Worm (Caenorhabditis elegans) whole organism, L1 larva: ENCODE measurements around the gene tbcb-1.
A peak's percentile ranks its signal among the peaks of the same experiment; 100 is the strongest.

Experiments used
- C04F5.9 ChIP-seq: sonication (generic microtip); optimal IDR thresholded peaks from 2 replicates; lab custom pipeline; 2016; ENCODE audit warnings: missing genetic modification characterization, missing compliant biosample characterization
- C16A3.4 ChIP-seq: fragments of 150-350 bp; optimal IDR thresholded peaks from 2 replicates; lab custom pipeline; 2014; ENCODE audit warnings: missing biosample characterization, missing genetic modification characterization
- C34B4.2 ChIP-seq: sonication (generic microtip); optimal IDR thresholded peaks from 2 replicates; lab custom pipeline; 2017; ENCODE audit warnings: mild to moderate bottlenecking, missing genetic modification characterization, missing compliant biosample characterization
- aha-1 ChIP-seq: fragments of 150-350 bp; optimal IDR thresholded peaks from 2 replicates; lab custom pipeline; 2014; ENCODE audit warnings: missing biosample characterization, missing genetic modification characterization
- alr-1 ChIP-seq: fragments of 200-800 bp; sonication (Bioruptor generic); optimal IDR thresholded peaks from 2 replicates; lab custom pipeline; 2018; ENCODE audit warnings: borderline replicate concordance, mild to moderate bottlenecking, missing genetic modification characterization, missing compliant biosample characterization
- blmp-1 ChIP-seq: fragments of 150-350 bp; optimal IDR thresholded peaks from 2 replicates; lab custom pipeline; 2014; ENCODE audit warnings: missing biosample characterization, missing genetic modification characterization
- ceh-88 ChIP-seq: fragments of 200-800 bp; sonication (Bioruptor generic); IDR thresholded peaks from 2 replicates; pipeline ENCODE4 v1.3.6; 2022; ENCODE audit warnings: missing genetic modification characterization, missing compliant biosample characterization
- dpl-1 ChIP-seq, 3 experiments: fragments of 150-350 bp in 2 of 3; sonication (generic microtip) in 1 of 3; optimal IDR thresholded peaks; 2 replicates each; lab custom pipeline; 2014 to 2017; ENCODE audit warnings: missing biosample characterization in 3 of 3, missing genetic modification characterization in 3 of 3, missing genetic modification reagents in 3 of 3
- efl-1 ChIP-seq, 4 experiments: fragments of 150-350 bp; optimal IDR thresholded peaks in 3 of 4; peaks in 1 of 4; 1 replicate in 1 of 4; 2 replicates in 3 of 4; lab custom pipeline; 2014; ENCODE audit warnings: missing biosample characterization in 2 of 4, missing genetic modification characterization in 2 of 4, missing genetic modification reagents in 2 of 4
- egl-13 ChIP-seq: sonication (generic microtip); optimal IDR thresholded peaks from 2 replicates; lab custom pipeline; 2016; ENCODE audit warnings: missing genotype, missing genetic modification reagents, missing genetic modification characterization, missing compliant biosample characterization
- egl-27 ChIP-seq, 2 experiments: fragments of 150-350 bp in 1 of 2; sonication (generic microtip); optimal IDR thresholded peaks; 3 replicates each; lab custom pipeline; 2017 to 2018; ENCODE audit warnings: missing biosample characterization in 2 of 2, missing genetic modification characterization in 2 of 2, missing genetic modification reagents in 2 of 2
- elt-2 ChIP-seq: sonication (generic microtip); optimal IDR thresholded peaks from 2 replicates; lab custom pipeline; 2016; ENCODE audit warnings: missing genetic modification characterization, mild to moderate bottlenecking, inconsistent platforms, missing compliant biosample characterization, missing genetic modification reagents
- ets-5 ChIP-seq: fragments of 200-800 bp; sonication (Bioruptor generic); IDR thresholded peaks from 2 replicates; pipeline ENCODE4 v1.3.6; 2022; ENCODE audit warnings: missing genetic modification characterization, missing compliant biosample characterization
- fkh-10 ChIP-seq: sonication (generic microtip); optimal IDR thresholded peaks from 2 replicates; lab custom pipeline; 2017; ENCODE audit warnings: missing biosample characterization, missing genetic modification reagents, missing genetic modification characterization
- fkh-4 ChIP-seq: sonication (generic microtip); optimal IDR thresholded peaks from 2 replicates; lab custom pipeline; 2016; ENCODE audit warnings: missing compliant biosample characterization, missing genetic modification characterization, borderline replicate concordance
- hlh-17 ChIP-seq: fragments of 200-800 bp; sonication (Bioruptor generic); optimal IDR thresholded peaks from 2 replicates; lab custom pipeline; 2018; ENCODE audit warnings: missing genetic modification characterization, mild to moderate bottlenecking, missing compliant biosample characterization, moderate library complexity, borderline replicate concordance
- hlh-4 ChIP-seq: sonication (generic microtip); optimal IDR thresholded peaks from 2 replicates; lab custom pipeline; 2016; ENCODE audit warnings: mild to moderate bottlenecking, missing genetic modification characterization, missing compliant biosample characterization
- hpl-2 ChIP-seq: fragments of 150-350 bp; optimal IDR thresholded peaks from 2 replicates; lab custom pipeline; 2014; ENCODE audit warnings: missing biosample characterization, missing genetic modification reagents, missing genetic modification characterization
- jun-1 ChIP-seq: fragments of 150-350 bp; optimal IDR thresholded peaks from 2 replicates; lab custom pipeline; 2014; ENCODE audit warnings: missing biosample characterization, missing genetic modification reagents, missing genetic modification characterization
- lin-14 ChIP-seq: fragments of 200-800 bp; sonication (Bioruptor generic); optimal IDR thresholded peaks from 2 replicates; lab custom pipeline; 2018; ENCODE audit warnings: mild to moderate bottlenecking, missing genetic modification characterization, moderate library complexity, missing compliant biosample characterization
- lin-15B ChIP-seq: fragments of 150-350 bp; sonication (generic microtip); optimal IDR thresholded peaks from 3 replicates; lab custom pipeline; 2014; ENCODE audit warnings: missing biosample characterization, missing genetic modification characterization
- lin-39 ChIP-seq: fragments of 150-350 bp; optimal IDR thresholded peaks from 2 replicates; lab custom pipeline; 2014; ENCODE audit warnings: missing biosample characterization, missing genetic modification reagents, missing genetic modification characterization
- lir-3 ChIP-seq: sonication (generic microtip); optimal IDR thresholded peaks from 2 replicates; lab custom pipeline; 2016; ENCODE audit warnings: mild to moderate bottlenecking, missing genetic modification characterization, moderate library complexity, missing compliant biosample characterization; ENCODE audit not compliant: poor library complexity
- lsy-2 ChIP-seq, 2 experiments: fragments of 150-350 bp; optimal IDR thresholded peaks; 2 replicates each; lab custom pipeline; 2014; ENCODE audit warnings: missing biosample characterization in 2 of 2, missing genetic modification characterization in 2 of 2
- mdl-1 ChIP-seq, 2 experiments: fragments of 150-350 bp; optimal IDR thresholded peaks; 2 replicates each; lab custom pipeline; 2014 to 2017; ENCODE audit warnings: missing biosample characterization in 2 of 2, missing genetic modification characterization in 2 of 2, inconsistent platforms in 1 of 2
- mep-1 ChIP-seq: fragments of 150-350 bp; optimal IDR thresholded peaks from 2 replicates; lab custom pipeline; 2014; ENCODE audit warnings: missing biosample characterization, missing genetic modification characterization
- nhr-20 ChIP-seq: sonication (generic microtip); optimal IDR thresholded peaks from 2 replicates; lab custom pipeline; 2016; ENCODE audit warnings: mild to moderate bottlenecking, missing genetic modification characterization, missing compliant biosample characterization
- nhr-77 ChIP-seq: fragments of 150-350 bp; optimal IDR thresholded peaks from 2 replicates; lab custom pipeline; 2014; ENCODE audit warnings: missing biosample characterization, missing genetic modification characterization
- nhr-84 ChIP-seq: sonication (generic microtip); optimal IDR thresholded peaks from 2 replicates; lab custom pipeline; 2017; ENCODE audit warnings: missing biosample characterization, missing genetic modification characterization
- pax-3 ChIP-seq: fragments of 200-800 bp; sonication (Bioruptor generic); optimal IDR thresholded peaks from 2 replicates; lab custom pipeline; 2018; ENCODE audit warnings: mild to moderate bottlenecking, missing genetic modification characterization, moderate library complexity, missing compliant biosample characterization
- pqm-1 ChIP-seq: sonication (generic microtip); optimal IDR thresholded peaks from 3 replicates; lab custom pipeline; 2017; ENCODE audit warnings: missing biosample characterization, missing genetic modification characterization
- snpc-4 ChIP-seq: fragments of 150-350 bp; optimal IDR thresholded peaks from 2 replicates; lab custom pipeline; 2014; ENCODE audit warnings: missing biosample characterization, missing genetic modification characterization
- sup-37 ChIP-seq: fragments of 200-800 bp; sonication (Bioruptor generic); optimal IDR thresholded peaks from 2 replicates; lab custom pipeline; 2018; ENCODE audit warnings: mild to moderate bottlenecking, missing genetic modification characterization, missing compliant biosample characterization
- swsn-7 ChIP-seq: sonication (generic microtip); optimal IDR thresholded peaks from 2 replicates; lab custom pipeline; 2016; ENCODE audit warnings: missing genetic modification characterization, missing compliant biosample characterization
- tbx-2 ChIP-seq: sonication (generic microtip); optimal IDR thresholded peaks from 2 replicates; lab custom pipeline; 2016; ENCODE audit warnings: missing genetic modification characterization, missing compliant biosample characterization
- unc-30 ChIP-seq: sonication (generic microtip); optimal IDR thresholded peaks from 2 replicates; lab custom pipeline; 2017; ENCODE audit warnings: missing biosample characterization, missing genetic modification characterization
- xbp-1 ChIP-seq: sonication (generic microtip); optimal IDR thresholded peaks from 2 replicates; lab custom pipeline; 2016; ENCODE audit warnings: missing genetic modification characterization, missing compliant biosample characterization
- zip-4 ChIP-seq: fragments of 200-800 bp; sonication (Bioruptor generic); optimal IDR thresholded peaks from 2 replicates; lab custom pipeline; 2018; ENCODE audit warnings: mild to moderate bottlenecking, missing genetic modification characterization, moderate library complexity, missing compliant biosample characterization

Gene tbcb-1

DNA sequence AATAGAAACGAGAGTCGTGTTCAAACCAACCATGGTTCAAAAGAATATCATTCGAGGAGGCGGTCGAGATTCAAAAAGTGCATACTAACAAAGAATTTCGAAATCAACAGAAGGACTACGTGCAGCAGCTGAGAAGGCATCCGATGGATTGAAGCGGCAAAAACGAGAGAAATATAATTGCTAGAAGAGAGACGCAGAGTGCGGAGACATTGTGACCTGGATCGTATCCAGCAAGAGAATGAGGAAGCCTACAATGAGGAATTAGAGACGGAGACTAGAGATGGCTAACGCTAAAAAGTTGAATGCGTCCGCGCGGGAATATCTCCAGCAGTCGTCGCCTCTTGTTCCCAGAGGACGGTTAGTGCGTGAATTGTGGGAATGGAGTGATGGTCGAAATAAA is 17.9 kb downstream of the tbcb-1 start:
- TF ChIP-seq lir-3 (tag; lab: Kevin White, UChicago) (no peak), blmp-1 (tag; lab: Kevin White, UChicago) (peak; percentile 61)

DNA sequence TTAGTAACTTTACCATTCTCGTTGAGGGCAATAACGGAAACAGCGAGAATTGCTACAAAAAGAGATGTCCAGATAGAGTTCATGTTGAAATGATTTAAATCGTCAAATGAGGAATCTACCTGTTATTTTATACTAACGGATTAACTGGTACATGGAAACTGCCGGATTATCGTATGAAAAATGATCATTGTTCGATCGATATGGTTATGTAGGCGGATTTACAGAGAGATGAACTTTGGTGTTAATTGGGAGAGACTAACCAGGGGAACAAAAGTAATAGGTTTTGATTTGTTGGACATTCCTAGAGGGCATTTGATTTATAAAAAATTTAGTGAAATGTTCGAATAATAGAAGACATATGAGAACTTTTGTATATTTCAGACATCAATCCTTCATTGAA is 19.9 kb downstream of the tbcb-1 start, which contains the start of gene spig-9:
spig-9 (minus strand) TSS at position 101 of the 400 bp plus-strand sequence.
- TF ChIP-seq C16A3.4 (tag; lab: Kevin White, UChicago) = no peak
- TF ChIP-seq fkh-10 (GFP tag; lab: Kevin White, UChicago) = no peak
- TF ChIP-seq C34B4.2 (tag; lab: Kevin White, UChicago) = no peak
- no peak for TF ChIP-seq hlh-4 (tag; lab: Kevin White, UChicago)
- no peak for TF ChIP-seq snpc-4 (tag; lab: Kevin White, UChicago)
- no peak for TF ChIP-seq swsn-7 (tag; lab: Kevin White, UChicago)
- no peak for TF ChIP-seq lin-15B (tag; lab: Kevin White, UChicago)
- TF ChIP-seq fkh-4 (tag; lab: Kevin White, UChicago) = no peak
- TF ChIP-seq pqm-1 (tag; lab: Kevin White, UChicago) = no peak

DNA sequence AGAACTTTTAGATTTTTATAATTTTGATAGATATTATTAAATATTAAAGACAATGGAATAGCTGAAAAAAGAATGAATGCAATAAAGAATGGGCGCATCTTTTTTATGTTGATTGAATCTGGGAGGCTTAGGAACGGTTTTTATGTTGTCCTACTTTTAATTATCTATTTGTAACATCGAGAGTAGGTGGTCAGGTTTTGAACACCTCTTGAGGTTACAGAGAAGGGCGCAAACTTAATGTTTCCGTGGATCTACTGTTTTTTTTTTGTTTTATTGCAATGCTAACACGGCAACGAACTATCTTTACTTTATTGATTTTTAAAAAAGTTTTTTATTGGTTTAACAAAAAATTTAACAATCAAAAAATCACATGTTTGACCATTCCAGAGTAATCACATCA is 21.9 kb downstream of the tbcb-1 start, which contains the start of gene F53F4.7:
F53F4.7 (minus strand) TSS at position 101 of the 400 bp plus-strand sequence.
- TF ChIP-seq lin-39 (tag; lab: Kevin White, UChicago) (no peak), elt-2 (tag; lab: Kevin White, UChicago) (no peak), efl-1 (optimal IDR thresholded peaks at IDR 0.05; lab: Kevin White, UChicago) (no peak), efl-1 (GFP tag; optimal IDR thresholded peaks at IDR 0.05 in 1 of 2; lab: Kevin White, UChicago) (no peak), zip-4 (GFP tag; lab: Kevin White, UChicago) (no peak), xbp-1 (tag; lab: Kevin White, UChicago) (no peak), pax-3 (tag; lab: Kevin White, UChicago) (no peak), egl-27 (tag; optimal IDR thresholded peaks at IDR 0.05; lab: Kevin White, UChicago) (no peak), egl-13 (no peak), mep-1 (tag; lab: Kevin White, UChicago) (no peak), ceh-88 (GFP tag; lab: Robert Waterston, UW) (no peak), ets-5 (GFP tag; lab: Robert Waterston, UW) (no peak), mdl-1 (tag; optimal IDR thresholded peaks at IDR 0.05; lab: Kevin White, UChicago) (no peak), C04F5.9 (tag; lab: Kevin White, UChicago) (no peak), aha-1 (tag; lab: Kevin White, UChicago) (no peak), lir-3 (tag; lab: Kevin White, UChicago) (no peak), nhr-84 (tag; lab: Kevin White, UChicago) (no peak)

DNA sequence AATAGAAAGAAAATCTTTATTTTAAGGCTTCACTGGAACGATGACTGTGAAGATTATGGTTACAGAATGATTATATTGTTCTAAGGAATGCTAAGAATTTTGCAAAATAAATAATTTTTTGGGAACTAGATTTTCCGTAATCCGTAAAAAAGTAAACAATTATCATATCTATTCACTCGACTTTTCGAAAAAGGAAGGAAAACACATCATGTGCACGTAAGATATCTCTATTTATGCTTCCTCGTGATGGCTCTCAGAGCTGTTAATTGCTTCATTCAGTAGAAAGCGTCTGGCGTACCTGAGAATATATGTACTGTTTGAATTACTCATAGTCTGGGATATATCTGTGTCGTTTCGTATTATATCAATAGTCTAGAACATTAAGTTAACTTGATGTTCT is 27.8 kb downstream of the tbcb-1 start, which contains the start of gene srd-11:
srd-11 (minus strand) TSS at position 101 of the 400 bp plus-strand sequence.
- TF ChIP-seq sup-37 (GFP tag; lab: Kevin White, UChicago) (no peak), alr-1 (tag; lab: Kevin White, UChicago) (no peak), efl-1 (optimal IDR thresholded peaks at IDR 0.05; lab: Kevin White, UChicago) (no peak), efl-1 (GFP tag; optimal IDR thresholded peaks at IDR 0.05 in 1 of 2; lab: Kevin White, UChicago) (peak in 1 of 2 experiments; percentile 26), blmp-1 (tag; lab: Kevin White, UChicago) (no peak), hpl-2 (no peak)

DNA sequence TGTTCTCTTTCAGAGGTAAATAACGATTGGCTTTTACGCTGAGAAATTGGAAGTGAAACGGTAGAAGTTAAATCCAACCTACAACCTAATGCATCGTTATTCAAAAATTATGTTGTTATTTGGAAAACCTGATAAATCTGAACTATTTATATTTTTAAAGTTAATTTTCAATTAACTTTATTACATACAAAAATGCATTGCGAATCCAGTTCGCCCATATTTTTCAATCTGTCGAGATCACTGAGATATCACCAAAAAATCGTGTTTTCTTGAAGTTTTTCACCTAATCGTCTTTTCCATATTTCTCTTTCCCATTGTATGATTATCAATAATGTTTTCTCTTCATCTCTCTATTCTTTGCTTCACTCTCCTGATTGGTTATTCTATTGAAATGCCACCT is 28.8 kb downstream of the tbcb-1 start, which contains the start of gene F53F4.15:
F53F4.15 (plus strand) TSS at position 301 of the 400 bp plus-strand sequence.
- no peak for TF ChIP-seq blmp-1 (tag; lab: Kevin White, UChicago)
- TF ChIP-seq dpl-1 (GFP tag; optimal IDR thresholded peaks at IDR 0.05; lab: Kevin White, UChicago) = no peak
- TF ChIP-seq lin-14 (GFP tag; lab: Kevin White, UChicago) = no peak
- TF ChIP-seq nhr-77 (tag; lab: Kevin White, UChicago) = no peak
- no peak for TF ChIP-seq nhr-20
- TF ChIP-seq alr-1 (tag; lab: Kevin White, UChicago) = no peak
- no peak for TF ChIP-seq C04F5.9 (tag; lab: Kevin White, UChicago)
- TF ChIP-seq tbx-2 (tag; lab: Kevin White, UChicago) = no peak
- no peak for TF ChIP-seq hlh-17
- TF ChIP-seq unc-30 = no peak
- TF ChIP-seq efl-1 (optimal IDR thresholded peaks at IDR 0.05; lab: Kevin White, UChicago) = no peak
- TF ChIP-seq efl-1 (GFP tag; optimal IDR thresholded peaks at IDR 0.05 in 1 of 2; lab: Kevin White, UChicago) = no peak
- no peak for TF ChIP-seq jun-1 (tag; lab: Kevin White, UChicago)
- TF ChIP-seq lsy-2 (tag; optimal IDR thresholded peaks at IDR 0.05; lab: Kevin White, UChicago) = no peak
- no peak for TF ChIP-seq ceh-88 (GFP tag; lab: Robert Waterston, UW)
